Fruit fly (Drosophila melanogaster) whole organism, embryonic: ENCODE results near the gene CG10301.

Experiments
- Aef1 ChIP-seq: fragments of 200-800 bp; sonication (Bioruptor generic); IDR thresholded peaks from 3 replicates; pipeline ENCODE4 v1.3.6; 2022; ENCODE audit warnings: missing biosample characterization, missing genetic modification characterization
- Atf6 ChIP-seq: fragments of 200-800 bp; sonication (Bioruptor generic); IDR thresholded peaks from 2 replicates; pipeline ENCODE4 v1.3.6; 2022; ENCODE audit warnings: missing biosample characterization, missing genetic modification characterization
- CG10209 ChIP-seq: fragments of 200-800 bp; sonication (Bioruptor generic); optimal IDR thresholded peaks from 3 replicates; lab custom pipeline; 2017; ENCODE audit warnings: missing biosample characterization, mild to moderate bottlenecking, missing genetic modification characterization, missing genetic modification reagents
- CG11398 ChIP-seq: fragments of 200-800 bp; sonication (Bioruptor generic); optimal IDR thresholded peaks from 2 replicates; lab custom pipeline; 2016; ENCODE audit warnings: missing biosample characterization, missing genetic modification characterization
- CG15011 ChIP-seq: fragments of 200-800 bp; sonication (Bioruptor generic); optimal IDR thresholded peaks from 3 replicates; lab custom pipeline; 2018; ENCODE audit warnings: missing biosample characterization, mild to moderate bottlenecking, missing genetic modification characterization
- CG15601 ChIP-seq: fragments of 200-800 bp; sonication (Bioruptor generic); optimal IDR thresholded peaks from 3 replicates; lab custom pipeline; 2019; ENCODE audit warnings: missing biosample characterization, mild to moderate bottlenecking, missing genetic modification characterization, moderate library complexity
- CG18619 ChIP-seq: fragments of 200-800 bp; sonication (Bioruptor generic); optimal IDR thresholded peaks from 3 replicates; lab custom pipeline; 2017; ENCODE audit warnings: missing biosample characterization, mild to moderate bottlenecking, missing genetic modification characterization
- CG2889 ChIP-seq: fragments of 200-800 bp; sonication (Bioruptor generic); IDR thresholded peaks from 3 replicates; pipeline ENCODE4 v1.3.6; 2022; ENCODE audit warnings: missing biosample characterization, missing genetic modification characterization
- CG30020 ChIP-seq: fragments of 200-800 bp; optimal IDR thresholded peaks from 2 replicates; lab custom pipeline; 2019; ENCODE audit warnings: missing biosample characterization, mild to moderate bottlenecking, missing genetic modification characterization, moderate library complexity
- CG33557 ChIP-seq: fragments of 200-800 bp; sonication (Bioruptor generic); optimal IDR thresholded peaks from 2 replicates; lab custom pipeline; 2019; ENCODE audit warnings: missing biosample characterization, mild to moderate bottlenecking, missing genetic modification characterization, moderate library complexity
- CG3847 ChIP-seq: fragments of 200-800 bp; sonication (Bioruptor generic); IDR thresholded peaks from 2 replicates; pipeline ENCODE4 v1.3.6; 2022; ENCODE audit warnings: missing biosample characterization, missing genetic modification characterization
- CG8290 ChIP-seq, 3 experiments: fragments of 200-800 bp; sonication (Bioruptor generic); optimal IDR thresholded peaks; 2 replicates each; lab custom pipeline; 2016 to 2019; ENCODE audit warnings: missing biosample characterization in 3 of 3, missing genetic modification characterization in 3 of 3, mild to moderate bottlenecking in 2 of 3, moderate library complexity in 1 of 3
- Chrac-16 ChIP-seq: fragments of 200-800 bp; sonication (Bioruptor generic); optimal IDR thresholded peaks from 3 replicates; lab custom pipeline; 2016; ENCODE audit warnings: missing biosample characterization, missing genetic modification characterization
- Dll ChIP-seq: fragments of 200-800 bp; sonication (Bioruptor generic); IDR thresholded peaks from 4 replicates; pipeline ENCODE4 v1.3.6; 2022; ENCODE audit warnings: missing biosample characterization, missing genetic modification characterization; ENCODE audit not compliant: partially characterized antibody
- Dref ChIP-seq: fragments of 200-800 bp; sonication (Bioruptor generic); IDR thresholded peaks from 2 replicates; pipeline ENCODE4 v1.3.6; 2022; ENCODE audit warnings: missing biosample characterization, missing genetic modification characterization
- Drgx ChIP-seq: fragments of 200-800 bp; sonication (Bioruptor generic); IDR thresholded peaks from 2 replicates; pipeline ENCODE4 v1.3.6; 2022; ENCODE audit warnings: missing biosample characterization, missing genetic modification characterization
- Gug ChIP-seq: fragments of 200-800 bp; sonication (Bioruptor generic); IDR thresholded peaks from 4 replicates; pipeline ENCODE4 v1.3.6; 2022; ENCODE audit warnings: missing biosample characterization, missing genetic modification characterization
- Med ChIP-seq: fragments of 200-800 bp; sonication (Bioruptor generic); peaks from one replicate; lab custom pipeline; 2016; ENCODE audit warnings: missing biosample characterization, missing genetic modification characterization, mild to moderate bottlenecking, inconsistent platforms, moderate library complexity
- Nf-YC ChIP-seq: fragments of 200-800 bp; optimal IDR thresholded peaks from 3 replicates; lab custom pipeline; 2019; ENCODE audit warnings: missing biosample characterization, mild to moderate bottlenecking, missing genetic modification characterization, moderate library complexity
- Opbp ChIP-seq: fragments of 200-800 bp; sonication (Bioruptor generic); IDR thresholded peaks from 3 replicates; pipeline ENCODE4 v1.3.6; 2022; ENCODE audit warnings: missing biosample characterization, missing genetic modification characterization; ENCODE audit not compliant: partially characterized antibody
- Ravus ChIP-seq: fragments of 200-800 bp; sonication (Bioruptor generic); IDR thresholded peaks from 2 replicates; pipeline ENCODE4 v1.3.6; 2022; ENCODE audit warnings: missing biosample characterization, missing genetic modification characterization
- Side ChIP-seq: fragments of 200-800 bp; sonication (Bioruptor generic); optimal IDR thresholded peaks from 2 replicates; lab custom pipeline; 2016; ENCODE audit warnings: missing biosample characterization, missing genetic modification characterization
- Sin3A ChIP-seq: fragments of >200 bp; optimal IDR thresholded peaks from 2 replicates; lab custom pipeline; 2018
- Ssrp ChIP-seq: fragments of 200-800 bp; sonication (Bioruptor generic); optimal IDR thresholded peaks from 2 replicates; lab custom pipeline; 2018; ENCODE audit warnings: missing biosample characterization, mild to moderate bottlenecking, missing genetic modification characterization, moderate library complexity
- Tbp ChIP-seq: fragments of >200 bp; optimal IDR thresholded peaks from 2 replicates; lab custom pipeline; 2018; ENCODE audit warnings: missing biosample characterization, missing genetic modification characterization
- croc ChIP-seq: fragments of 200-800 bp; sonication (Bioruptor generic); conservative IDR thresholded peaks from 3 replicates; pipeline ENCODE4 v1.3.6; 2022; ENCODE audit warnings: missing biosample characterization, missing genetic modification characterization
- cwo ChIP-seq: fragments of 200-800 bp; sonication (Bioruptor generic); optimal IDR thresholded peaks from 3 replicates; lab custom pipeline; 2017; ENCODE audit warnings: missing biosample characterization, missing genetic modification characterization, mild to moderate bottlenecking, moderate library complexity, missing genetic modification reagents
- fd102C ChIP-seq: fragments of 200-800 bp; sonication (Bioruptor generic); optimal IDR thresholded peaks from 2 replicates; lab custom pipeline; 2018; ENCODE audit warnings: missing biosample characterization, mild to moderate bottlenecking, missing genetic modification characterization, moderate library complexity
- gfzf ChIP-seq: fragments of 200-800 bp; sonication (Bioruptor generic); optimal IDR thresholded peaks from 2 replicates; lab custom pipeline; 2016; ENCODE audit warnings: missing biosample characterization, mild to moderate bottlenecking, missing genetic modification characterization, moderate library complexity
- grau ChIP-seq: fragments of 200-800 bp; optimal IDR thresholded peaks from 3 replicates; lab custom pipeline; 2019; ENCODE audit warnings: missing biosample characterization, mild to moderate bottlenecking, missing genetic modification characterization, moderate library complexity
- hbn ChIP-seq: fragments of 200-800 bp; sonication (Bioruptor generic); IDR thresholded peaks from 2 replicates; pipeline ENCODE4 v1.3.6; 2022; ENCODE audit warnings: missing biosample characterization, missing genetic modification characterization; ENCODE audit not compliant: partially characterized antibody
- kah ChIP-seq: fragments of 200-800 bp; sonication (Bioruptor generic); optimal IDR thresholded peaks from 2 replicates; lab custom pipeline; 2018; ENCODE audit warnings: missing biosample characterization, mild to moderate bottlenecking, missing genetic modification characterization
- lmd ChIP-seq: fragments of 200-800 bp; sonication (Bioruptor generic); IDR thresholded peaks from 2 replicates; pipeline ENCODE4 v1.3.6; 2022; ENCODE audit warnings: missing biosample characterization, missing genetic modification characterization
- maf-S ChIP-seq: fragments of 200-800 bp; sonication (Bioruptor generic); optimal IDR thresholded peaks from 2 replicates; lab custom pipeline; 2016; ENCODE audit warnings: missing biosample characterization, missing genetic modification characterization
- nom ChIP-seq: fragments of 200-800 bp; sonication (Bioruptor generic); optimal IDR thresholded peaks from 2 replicates; lab custom pipeline; 2017; ENCODE audit warnings: missing biosample characterization, missing genetic modification characterization, mild to moderate bottlenecking, moderate library complexity, missing genetic modification reagents
- prd ChIP-seq, 3 experiments: fragments of >200 bp in 2 of 3; fragments of 200-800 bp in 1 of 3; sonication (Bioruptor generic) in 1 of 3; optimal IDR thresholded peaks in 2 of 3; IDR thresholded peaks in 1 of 3; 2 replicates in 2 of 3; 3 replicates in 1 of 3; pipeline versions ENCODE4 v1.3.6 to Lab custom; 2017 to 2022; ENCODE audit warnings: missing biosample characterization in 1 of 3, missing genetic modification characterization in 1 of 3
- ro ChIP-seq: fragments of 200-800 bp; sonication (Bioruptor generic); IDR thresholded peaks from 2 replicates; pipeline ENCODE4 v1.3.6; 2022; ENCODE audit warnings: missing biosample characterization, missing genetic modification characterization
- scrt ChIP-seq: fragments of 200-800 bp; sonication (Bioruptor generic); optimal IDR thresholded peaks from 2 replicates; lab custom pipeline; 2018; ENCODE audit warnings: missing biosample characterization, mild to moderate bottlenecking, missing genetic modification characterization, moderate library complexity
- shn ChIP-seq: fragments of 200-800 bp; sonication (Bioruptor generic); optimal IDR thresholded peaks from 3 replicates; lab custom pipeline; 2016; ENCODE audit warnings: missing biosample characterization, missing genetic modification characterization
- sisA ChIP-seq: fragments of 200-800 bp; sonication (Bioruptor generic); IDR thresholded peaks from 2 replicates; pipeline ENCODE4 v1.3.6; 2022; ENCODE audit warnings: missing biosample characterization, missing genetic modification characterization
- ssp ChIP-seq: fragments of 200-800 bp; sonication (Bioruptor generic); IDR thresholded peaks from 2 replicates; pipeline ENCODE4 v1.3.6; 2022; ENCODE audit warnings: missing biosample characterization, missing genetic modification characterization
- sug ChIP-seq: fragments of 200-800 bp; optimal IDR thresholded peaks from 2 replicates; lab custom pipeline; 2019; ENCODE audit warnings: missing biosample characterization, mild to moderate bottlenecking, missing genetic modification characterization, moderate library complexity
- tup ChIP-seq: fragments of 200-800 bp; sonication (Bioruptor generic); optimal IDR thresholded peaks from 2 replicates; lab custom pipeline; 2016; ENCODE audit warnings: missing biosample characterization, mild to moderate bottlenecking, missing genetic modification characterization, moderate library complexity

The CG10301 gene

DNA sequence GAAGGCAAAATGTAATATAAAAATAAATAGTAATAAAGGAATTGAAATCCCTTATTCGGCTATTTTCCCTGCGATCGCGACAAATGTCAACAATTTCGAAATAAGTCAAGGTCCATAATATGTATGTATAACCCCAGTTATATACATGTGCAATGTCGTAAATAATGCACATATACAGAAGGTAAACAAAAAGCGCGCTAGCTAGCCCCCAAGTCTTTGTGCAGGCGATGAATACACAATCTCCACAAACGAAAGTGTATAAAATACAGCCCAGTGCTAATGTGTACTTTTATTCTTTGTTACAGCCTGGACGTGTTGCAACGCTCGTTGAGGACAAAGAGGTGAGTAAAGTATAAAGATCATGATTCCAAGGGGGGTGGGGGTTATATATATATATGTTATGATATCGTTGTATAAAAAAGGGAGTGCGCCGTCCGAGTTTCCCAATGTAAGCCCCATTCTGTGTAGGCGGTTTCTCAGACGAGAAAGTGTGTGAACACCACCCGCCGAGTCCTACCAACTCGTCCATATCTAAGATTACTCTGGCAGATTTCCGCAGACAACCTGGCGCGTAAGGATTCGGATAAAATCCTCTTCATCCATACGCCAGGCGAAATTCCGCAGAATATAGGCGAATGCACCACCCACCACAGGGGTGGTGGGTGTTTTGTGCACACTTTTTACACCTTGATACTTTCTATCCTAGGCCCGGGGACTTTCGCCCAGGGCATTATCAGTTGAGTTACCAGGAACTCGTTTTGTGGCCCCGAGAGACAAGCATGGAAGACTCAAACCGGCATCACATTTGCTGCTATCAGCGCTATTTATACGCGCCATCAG, 19.9 kb downstream of the CG10301 start (continued):
- TF ChIP-seq grau (tag; lab: Kevin White, UChicago): peak; percentile 14
- TF ChIP-seq nom (GFP tag; lab: Kevin White, UChicago): peak; percentile 61
- peak; percentile 88 for TF ChIP-seq sug (tag; lab: Kevin White, UChicago)
- TF ChIP-seq sisA: no peak
- peak; percentile 16 for TF ChIP-seq fd102C (GFP tag; lab: Kevin White, UChicago)
- peak; percentile 5 for TF ChIP-seq CG33557 (GFP tag; lab: Kevin White, UChicago)
- peak; percentile 55 for TF ChIP-seq Ssrp (tag; lab: Kevin White, UChicago)
- peak; percentile 40; the same call in 1 of the 2 replicates for TF ChIP-seq Atf6 (GFP tag; lab: Robert Waterston, UW)
- no peak for TF ChIP-seq Chrac-16
- 0 out of 4 replicates have a peak, but pooled peaks have one; percentile 33 for TF ChIP-seq Dll (GFP tag; lab: Robert Waterston, UW)
- TF ChIP-seq prd (optimal IDR thresholded peaks at IDR 0.05; lab: Kevin White, UChicago): no peak
- 0 out of 3 replicates have a peak, but pooled peaks have one; percentile 38 for TF ChIP-seq prd (GFP tag; IDR thresholded peaks at IDR 0.05; lab: Robert Waterston, UW)
- TF ChIP-seq CG8290 (GFP tag; optimal IDR thresholded peaks at IDR 0.05; lab: Kevin White, UChicago): peak; percentile 58
- TF ChIP-seq CG8290 (tag; optimal IDR thresholded peaks at IDR 0.05; lab: Kevin White, UChicago): peak in 1 of 2 experiments; percentile 58
- TF ChIP-seq Tbp (GFP tag; lab: Kevin White, UChicago): peak; percentile 99

- TF ChIP-seq Gug (GFP tag; lab: Robert Waterston, UW) (no peak), Drgx (GFP tag; lab: Robert Waterston, UW) (0 out of 2 replicates have a peak, but pooled peaks have one; percentile 3), scrt (GFP tag; lab: Kevin White, UChicago) (no peak), croc (GFP tag; lab: Robert Waterston, UW) (no peak), Dll (GFP tag; lab: Robert Waterston, UW) (0 out of 4 replicates have a peak, but pooled peaks have one; percentile 1), ssp (GFP tag; lab: Robert Waterston, UW) (no peak), Opbp (no peak), CG2889 (no peak), prd (optimal IDR thresholded peaks at IDR 0.05; lab: Kevin White, UChicago) (no peak), prd (GFP tag; IDR thresholded peaks at IDR 0.05; lab: Robert Waterston, UW) (no peak), shn (no peak), CG3847 (no peak), hbn (GFP tag; lab: Robert Waterston, UW) (0 out of 2 replicates have a peak, but pooled peaks have one; percentile 3), tup (no peak), Med (GFP tag; lab: Kevin White, UChicago) (peak; percentile 53), CG11398 (GFP tag; lab: Kevin White, UChicago) (no peak), lmd (GFP tag; lab: Robert Waterston, UW) (no peak), Side (no peak), kah (GFP tag; lab: Kevin White, UChicago) (peak; percentile 63)
Observed at dm6 chr3R:23730472-23730801, 20.5 kb downstream of the CG10301 start.

DNA sequence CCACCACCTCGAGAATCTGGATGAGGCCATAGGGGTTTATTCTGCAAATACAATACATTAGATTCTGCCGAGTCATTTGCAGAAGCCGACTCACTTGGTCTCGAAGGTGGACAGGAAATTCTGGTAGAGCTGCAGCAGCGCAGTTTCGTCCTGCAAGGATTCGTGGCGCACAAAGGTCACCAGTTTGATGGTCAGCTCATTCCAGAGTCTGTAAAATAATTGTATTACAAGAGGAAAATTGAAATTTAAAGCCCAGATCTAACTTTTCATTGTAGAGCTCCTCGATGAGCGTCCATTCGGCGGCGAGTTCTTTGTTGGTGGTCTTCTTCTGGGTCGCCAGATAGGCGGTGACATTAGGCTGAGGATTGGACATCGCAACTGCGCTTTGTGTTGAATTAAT, 22.6 kb downstream of the CG10301 start:
- TF ChIP-seq cwo (no peak), nom (GFP tag; lab: Kevin White, UChicago) (no peak), Ravus (GFP tag; lab: Robert Waterston, UW) (no peak), ro (GFP tag; lab: Robert Waterston, UW) (no peak), CG15601 (tag; lab: Kevin White, UChicago) (no peak), Dref (GFP tag; lab: Robert Waterston, UW) (no peak), CG30020 (tag; lab: Kevin White, UChicago) (no peak), CG10209 (GFP tag; lab: Kevin White, UChicago) (no peak), CG18619 (no peak), Nf-YC (tag; lab: Kevin White, UChicago) (no peak), gfzf (GFP tag; lab: Kevin White, UChicago) (no peak), CG15011 (no peak), CG3847 (no peak), maf-S (no peak), Med (GFP tag; lab: Kevin White, UChicago) (no peak), Aef1 (GFP tag; lab: Robert Waterston, UW) (no peak), Sin3A (lab: Kevin White, UChicago) (no peak)
- TF ChIP-seq, all 482 proteins: peak for 0
